Worm (Caenorhabditis elegans): ENCODE data around the gene C25H3.14.

- TF ChIP-seq ama-1 (optimal IDR thresholded peaks at IDR 0.05) (no peak), ama-1 (GFP tag; optimal IDR thresholded peaks at IDR 0.05) (no peak), F33H1.4 (GFP tag; IDR thresholded peaks at IDR 0.05) (no peak)
Observed at ce11 chrII:5694798-5695197, at the start of gene C25H3.14.
